Worm (Caenorhabditis elegans): ENCODE data around the gene F18A11.2.

Gene F18A11.2

ce11 chrII:12996249-12996648, 35.2 kb upstream of the F18A11.2 start, which contains the start of gene hphd-1 (continued):
- peak; percentile 37 for TF ChIP-seq lin-40 (tag; optimal IDR thresholded peaks at IDR 0.05)
- 0 out of 2 replicates have a peak, but pooled peaks have one; percentile 33 for TF ChIP-seq Y53G8AR.9 (GFP tag; conservative IDR thresholded peaks at IDR 0.05)
- TF ChIP-seq egl-44 (GFP tag; IDR thresholded peaks at IDR 0.05) = 0 out of 2 replicates have a peak, but pooled peaks have one; percentile 38
- TF ChIP-seq nhr-27 (tag; optimal IDR thresholded peaks at IDR 0.05) = no peak
- TF ChIP-seq unc-62 (GFP tag; optimal IDR thresholded peaks at IDR 0.05) = no peak
- peak; percentile 77 for TF ChIP-seq hmg-1.2 (GFP tag; IDR thresholded peaks at IDR 0.05)

- TF ChIP-seq ztf-18 (tag; optimal IDR thresholded peaks at IDR 0.05) (no peak), lin-35 (GFP tag; optimal IDR thresholded peaks at IDR 0.05) (no peak), tlf-1 (GFP tag; optimal IDR thresholded peaks at IDR 0.05) (no peak), nfyb-1 (GFP tag; IDR thresholded peaks at IDR 0.05) (no peak), Y53G8AR.9 (GFP tag; conservative IDR thresholded peaks at IDR 0.05) (no peak), nhr-120 (GFP tag; IDR thresholded peaks at IDR 0.05) (no peak), B0336.3 (GFP tag; IDR thresholded peaks at IDR 0.05) (no peak), F52B5.7 (tag; optimal IDR thresholded peaks at IDR 0.05) (no peak), F57C9.4 (tag; optimal IDR thresholded peaks at IDR 0.05) (no peak)
Measured at ce11 chrII:12997413-12997812, 34.1 kb upstream of the F18A11.2 start, which contains the start of gene Y38F1A.7. Gene Y38F1A.7, minus strand, starts transcription at chrII:12997804.

DNA sequence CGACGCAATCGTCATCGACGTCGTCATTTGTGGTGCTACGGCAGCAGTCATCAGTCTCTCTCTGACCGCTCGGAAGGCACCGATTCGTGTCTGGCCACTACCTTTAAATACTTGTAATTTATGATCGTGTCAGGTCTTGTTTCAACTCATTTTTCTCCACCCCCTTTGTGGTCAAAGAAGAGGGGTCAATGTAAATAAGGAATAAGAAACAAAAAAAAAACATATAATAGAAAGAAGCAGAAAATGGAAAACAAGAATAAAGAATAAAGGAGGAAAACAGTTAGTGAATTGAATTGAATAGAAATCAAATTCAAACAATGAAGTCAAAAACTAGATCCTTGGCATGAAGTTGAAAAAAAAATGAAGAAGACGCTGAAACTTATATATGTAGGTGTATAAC, 30.7 kb upstream of the F18A11.2 start, which contains the start of gene Y38F1A.8:
Gene Y38F1A.8 (minus strand): TSS at position 101 of the 400 bp plus-strand sequence.
- no peak for TF ChIP-seq pbrm-1 (GFP tag; IDR thresholded peaks at IDR 0.05)
- TF ChIP-seq ztf-25 (GFP tag; IDR thresholded peaks at IDR 0.05) = 0 out of 2 replicates have a peak, but pooled peaks have one; percentile 15

DNA sequence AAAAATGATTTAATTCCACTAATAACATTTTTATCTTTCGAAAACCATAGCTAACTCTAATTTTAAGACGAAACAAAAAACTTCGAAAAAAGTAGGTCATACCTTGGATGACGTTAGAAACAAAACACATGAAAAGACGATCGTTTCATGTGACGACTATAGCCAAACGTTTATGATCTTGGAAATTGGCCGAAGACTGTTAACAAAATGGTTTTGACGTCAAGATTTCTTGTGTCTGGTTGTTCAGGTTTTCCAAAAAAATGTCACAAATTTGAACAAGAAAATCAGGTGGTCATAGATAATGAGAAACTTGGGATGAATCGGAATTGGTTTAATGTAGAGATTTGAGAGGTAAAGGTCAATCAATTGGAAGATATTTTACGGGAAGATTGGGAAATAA, 28.3 kb upstream of the F18A11.2 start:
- TF ChIP-seq ztf-3 (GFP tag; optimal IDR thresholded peaks at IDR 0.05) (no peak), cebp-1 (GFP tag; IDR thresholded peaks at IDR 0.05) (no peak), cebp-1 (tag; optimal IDR thresholded peaks at IDR 0.05) (no peak), die-1 (tag; optimal IDR thresholded peaks at IDR 0.05) (no peak), lir-1 (GFP tag; conservative IDR thresholded peaks at IDR 0.05) (no peak), mes-4 (tag; optimal IDR thresholded peaks at IDR 0.05) (no peak), ztf-25 (GFP tag; IDR thresholded peaks at IDR 0.05) (no peak), T26A5.8 (tag; optimal IDR thresholded peaks at IDR 0.05) (no peak), rcor-1 (GFP tag; IDR thresholded peaks at IDR 0.05) (no peak), nfya-1 (tag; optimal IDR thresholded peaks at IDR 0.05; ENCODE audit: borderline replicate concordance, insufficient read depth) (no peak), aptf-3 (GFP tag; IDR thresholded peaks at IDR 0.05) (no peak), fkh-3 (tag; optimal IDR thresholded peaks at IDR 0.05) (no peak), ceh-100 (GFP tag; IDR thresholded peaks at IDR 0.05) (no peak), unc-130 (GFP tag; optimal IDR thresholded peaks at IDR 0.05) (no peak), Y95B8A.8 (GFP tag; IDR thresholded peaks at IDR 0.05) (no peak), ztf-28 (GFP tag; IDR thresholded peaks at IDR 0.05) (no peak), ama-1 (optimal IDR thresholded peaks at IDR 0.05) (no peak), ama-1 (GFP tag; optimal IDR thresholded peaks at IDR 0.05) (no peak), madf-10 (tag; optimal IDR thresholded peaks at IDR 0.05) (no peak), attf-5 (GFP tag; optimal IDR thresholded peaks at IDR 0.05) (no peak), hmg-20 (GFP tag; IDR thresholded peaks at IDR 0.05) (no peak)

All from whole organism, young adult.